Fruit fly (Drosophila melanogaster): ENCODE data around the gene tacc.

The tacc gene

dm6 chr3R:4713775-4714360 is 35.0 kb downstream of the tacc start, which contains the start of gene eIF3f1 (continued):
- TF ChIP-seq trem (tag; optimal IDR thresholded peaks at IDR 0.05) (peak; percentile 69), CTCF (GFP tag; optimal IDR thresholded peaks at IDR 0.05) (peak; percentile 51), Bgb (GFP tag; IDR thresholded peaks at IDR 0.05; ENCODE audit: partially characterized antibody) (peak; percentile 100), CG33557 (GFP tag; optimal IDR thresholded peaks at IDR 0.05) (peak; percentile 12), vfl (GFP tag; optimal IDR thresholded peaks at IDR 0.05) (no peak), rib (GFP tag; IDR thresholded peaks at IDR 0.05) (peak; percentile 77; the same call in 1 of the 2 replicates), Stat92E (GFP tag; optimal IDR thresholded peaks at IDR 0.05) (peak in 1 of 3 experiments; percentile 45), CG34224 (GFP tag; IDR thresholded peaks at IDR 0.05; ENCODE audit: partially characterized antibody) (peak; percentile 99), CG17359 (tag; optimal IDR thresholded peaks at IDR 0.05) (no peak), slbo (GFP tag; IDR thresholded peaks at IDR 0.05) (peak; percentile 50; the same call in 1 of the 2 replicates), Dbx (GFP tag; IDR thresholded peaks at IDR 0.05) (0 out of 3 replicates have a peak, but pooled peaks have one; percentile 66), CG3995 (GFP tag; optimal IDR thresholded peaks at IDR 0.05) (peak; percentile 25), CG2712 (tag; optimal IDR thresholded peaks at IDR 0.05) (peak; percentile 42), CG4617 (GFP tag; optimal IDR thresholded peaks at IDR 0.05; ENCODE audit: borderline replicate concordance) (peak; percentile 76), CG3407 (GFP tag; optimal IDR thresholded peaks at IDR 0.05) (no peak), CG15269 (tag; optimal IDR thresholded peaks at IDR 0.05) (no peak), HmgD (GFP tag; optimal IDR thresholded peaks at IDR 0.05) (peak; percentile 28), pzg (GFP tag; optimal IDR thresholded peaks at IDR 0.05) (peak; percentile 93), Deaf1 (tag; optimal IDR thresholded peaks at IDR 0.05) (no peak), CG7357 (GFP tag; IDR thresholded peaks at IDR 0.05) (no peak), CG10979 (tag; optimal IDR thresholded peaks at IDR 0.05) (peak; percentile 2), Rfx (GFP tag; IDR thresholded peaks at IDR 0.05) (peak; percentile 70), CG6813 (GFP tag; optimal IDR thresholded peaks at IDR 0.05) (no peak), Nf-YB (GFP tag; optimal IDR thresholded peaks at IDR 0.05) (no peak), CG10959 (GFP tag; IDR thresholded peaks at IDR 0.05) (no peak), D19A (tag; optimal IDR thresholded peaks at IDR 0.05) (no peak), grn (GFP tag; optimal IDR thresholded peaks at IDR 0.05) (no peak), CG31365 (tag; optimal IDR thresholded peaks at IDR 0.05) (no peak), Asciz (GFP tag; optimal IDR thresholded peaks at IDR 0.05) (no peak), vnd (GFP tag; IDR thresholded peaks at IDR 0.05; ENCODE audit: partially characterized antibody) (peak; percentile 99), ranshi (GFP tag; IDR thresholded peaks at IDR 0.05) (peak; percentile 19; the same call in 1 of the 2 replicates), E2f1 (GFP tag; IDR thresholded peaks at IDR 0.05) (no peak), mld (GFP tag; IDR thresholded peaks at IDR 0.05; ENCODE audit: partially characterized antibody) (peak; percentile 99), B-H1 (GFP tag; IDR thresholded peaks at IDR 0.05) (no peak), hkb (optimal IDR thresholded peaks at IDR 0.05) (no peak), hkb (GFP tag; IDR thresholded peaks at IDR 0.05) (0 out of 2 replicates have a peak, but pooled peaks have one; percentile 6), Bdp1 (GFP tag; optimal IDR thresholded peaks at IDR 0.05) (no peak), Lhr (GFP tag; optimal IDR thresholded peaks at IDR 0.05) (peak; percentile 32), her (GFP tag; optimal IDR thresholded peaks at IDR 0.05) (peak; percentile 45), ewg (GFP tag; optimal IDR thresholded peaks at IDR 0.05) (no peak), ind (GFP tag; optimal IDR thresholded peaks at IDR 0.05) (no peak), tll (GFP tag; optimal IDR thresholded peaks at IDR 0.05) (no peak), HLHmδ (GFP tag; optimal IDR thresholded peaks at IDR 0.05) (peak; percentile 42), CkIIα-i1 (GFP tag; IDR thresholded peaks at IDR 0.05) (no peak), sens-2 (GFP tag; IDR thresholded peaks at IDR 0.05) (no peak), p53 (GFP tag; optimal IDR thresholded peaks at IDR 0.05) (peak; percentile 65), Camta (GFP tag; optimal IDR thresholded peaks at IDR 0.05) (peak; percentile 21), grau (tag; optimal IDR thresholded peaks at IDR 0.05) (no peak), CG1603 (tag; optimal IDR thresholded peaks at IDR 0.05) (peak; percentile 80), CG12769 (tag; optimal IDR thresholded peaks at IDR 0.05) (peak; percentile 43)

All from whole organism, embryonic.